Worm (Caenorhabditis elegans) whole organism, midembryonic: ENCODE data around the gene D1079.1.

Source experiments
- T22C8.4 ChIP-seq: fragments of 200-800 bp; sonication (Bioruptor generic); IDR thresholded peaks from 2 replicates; pipeline ENCODE4 v1.3.6; 2022; ENCODE audit warnings: missing genetic modification characterization, missing compliant biosample characterization
- cog-1 ChIP-seq: sonication (generic microtip); optimal IDR thresholded peaks from 2 replicates; lab custom pipeline; 2016; ENCODE audit warnings: missing genetic modification characterization, missing compliant biosample characterization
- flt-1 ChIP-seq: fragments of 200-800 bp; sonication (Bioruptor generic); IDR thresholded peaks from 2 replicates; pipeline ENCODE4 v1.3.6; 2022; ENCODE audit warnings: missing genetic modification characterization, missing compliant biosample characterization
- klf-2 ChIP-seq: fragments of 200-800 bp; sonication (Bioruptor generic); conservative IDR thresholded peaks from 2 replicates; pipeline ENCODE4 v1.3.6; 2022; ENCODE audit warnings: missing genetic modification reagents, missing genetic modification characterization, missing compliant biosample characterization
- med-1 ChIP-seq: sonication (generic microtip); optimal IDR thresholded peaks from 2 replicates; lab custom pipeline; 2017; ENCODE audit warnings: missing genetic modification characterization, mild to moderate bottlenecking, missing compliant biosample characterization, antibody characterized with exemption, missing genetic modification reagents; ENCODE audit not compliant: insufficient read depth
- ref-1 ChIP-seq: fragments of 200-800 bp; sonication (Bioruptor generic); conservative IDR thresholded peaks from 2 replicates; pipeline ENCODE4 v1.3.6; 2022; ENCODE audit warnings: missing genetic modification reagents, missing genetic modification characterization, missing compliant biosample characterization
- tab-1 ChIP-seq: fragments of 200-800 bp; sonication (Bioruptor generic); IDR thresholded peaks from 2 replicates; pipeline ENCODE4 v1.3.6; 2022; ENCODE audit warnings: missing genetic modification characterization, missing compliant biosample characterization
- ztf-23 ChIP-seq: fragments of 200-800 bp; sonication (Bioruptor generic); IDR thresholded peaks from 2 replicates; pipeline ENCODE4 v1.3.6; 2022; ENCODE audit warnings: missing genetic modification reagents, missing genetic modification characterization, missing compliant biosample characterization
- ztf-29 ChIP-seq: fragments of 200-800 bp; sonication (Bioruptor generic); IDR thresholded peaks from 2 replicates; pipeline ENCODE4 v1.3.6; 2022; ENCODE audit warnings: missing genetic modification reagents, missing genetic modification characterization, missing compliant biosample characterization

D1079.1 gene

DNA sequence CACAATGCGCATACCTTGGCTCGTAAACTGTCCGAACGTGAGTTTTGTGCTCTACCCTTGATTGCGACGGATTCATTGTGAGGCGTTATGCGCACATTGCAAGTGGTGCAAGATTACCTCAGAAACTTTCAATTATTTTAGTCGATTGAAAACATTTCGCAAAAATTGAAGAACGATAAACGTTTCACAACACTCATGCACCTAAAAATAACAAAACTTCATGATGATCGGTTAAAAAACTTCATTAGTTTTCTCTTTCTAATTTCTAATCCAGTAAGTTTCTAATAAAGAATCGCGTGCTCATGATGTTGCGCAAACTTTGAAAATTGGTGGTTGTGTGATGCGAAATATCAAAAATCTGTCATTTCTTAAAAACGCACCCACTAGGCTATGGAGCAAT is 15.8 kb downstream of the D1079.1 start, which contains the start of gene dop-1:
Gene dop-1, minus strand, starts transcription at position 101 of the 400 bp plus-strand sequence.
- no peak for TF ChIP-seq ztf-29 (GFP tag; lab: Robert Waterston, UW)
- no peak for TF ChIP-seq ref-1
- TF ChIP-seq T22C8.4 (GFP tag; lab: Robert Waterston, UW), result no peak
- TF ChIP-seq med-1 (GFP tag; lab: Kevin White, UChicago), result no peak
- no peak for TF ChIP-seq flt-1 (GFP tag; lab: Robert Waterston, UW)
- no peak for TF ChIP-seq cog-1 (tag; lab: Kevin White, UChicago)

ce11 chrX:4424254-4424653 is 21.3 kb downstream of the D1079.1 start:
- TF ChIP-seq T22C8.4 (GFP tag; lab: Robert Waterston, UW), result no peak
- TF ChIP-seq cog-1 (tag; lab: Kevin White, UChicago), result no peak
- no peak for TF ChIP-seq klf-2 (GFP tag; lab: Robert Waterston, UW)
- TF ChIP-seq ztf-23 (GFP tag; lab: Robert Waterston, UW), result no peak
- no peak for TF ChIP-seq ref-1
- TF ChIP-seq flt-1 (GFP tag; lab: Robert Waterston, UW), result no peak
- no peak for TF ChIP-seq tab-1 (GFP tag; lab: Robert Waterston, UW)
- TF ChIP-seq med-1 (GFP tag; lab: Kevin White, UChicago), result no peak
- no peak for TF ChIP-seq ztf-29 (GFP tag; lab: Robert Waterston, UW)

- TF ChIP-seq med-1 (GFP tag; lab: Kevin White, UChicago) (no peak), ref-1 (no peak), klf-2 (GFP tag; lab: Robert Waterston, UW) (no peak), tab-1 (GFP tag; lab: Robert Waterston, UW) (no peak), T22C8.4 (GFP tag; lab: Robert Waterston, UW) (no peak), ztf-29 (GFP tag; lab: Robert Waterston, UW) (no peak), cog-1 (tag; lab: Kevin White, UChicago) (no peak), flt-1 (GFP tag; lab: Robert Waterston, UW) (no peak), ztf-23 (GFP tag; lab: Robert Waterston, UW) (no peak)
Observed at ce11 chrX:4426496-4426895, 23.5 kb downstream of the D1079.1 start.

- TF ChIP-seq tab-1 (GFP tag; lab: Robert Waterston, UW) (no peak), T22C8.4 (GFP tag; lab: Robert Waterston, UW) (no peak), cog-1 (tag; lab: Kevin White, UChicago) (no peak), ztf-29 (GFP tag; lab: Robert Waterston, UW) (no peak), ztf-23 (GFP tag; lab: Robert Waterston, UW) (no peak)
Observed at ce11 chrX:4427387-4427786, 24.4 kb downstream of the D1079.1 start.

DNA sequence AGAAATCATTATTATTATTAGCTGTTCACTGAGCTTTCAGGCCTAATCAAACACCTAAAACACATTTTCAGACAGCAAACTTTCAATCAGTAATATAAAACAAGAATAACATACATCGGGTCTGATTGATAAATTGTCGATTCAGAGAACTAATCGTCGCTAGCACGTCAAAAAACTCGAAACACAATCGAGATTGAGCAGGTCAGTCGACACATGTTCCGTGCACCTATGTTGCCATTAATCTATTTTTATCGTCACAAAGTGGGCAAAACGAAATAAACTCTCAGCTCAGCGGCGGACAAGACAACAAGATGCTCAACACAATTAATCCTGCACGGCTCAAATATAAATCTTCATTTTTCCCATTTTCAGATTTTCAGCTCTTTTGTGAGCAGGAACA is 26.4 kb downstream of the D1079.1 start:
- no peak for TF ChIP-seq cog-1 (tag; lab: Kevin White, UChicago)
- TF ChIP-seq tab-1 (GFP tag; lab: Robert Waterston, UW), result no peak
- TF ChIP-seq T22C8.4 (GFP tag; lab: Robert Waterston, UW), result no peak
- no peak for TF ChIP-seq ztf-29 (GFP tag; lab: Robert Waterston, UW)
- no peak for TF ChIP-seq ref-1
- TF ChIP-seq med-1 (GFP tag; lab: Kevin White, UChicago), result no peak
- no peak for TF ChIP-seq flt-1 (GFP tag; lab: Robert Waterston, UW)
- no peak for TF ChIP-seq klf-2 (GFP tag; lab: Robert Waterston, UW)
- no peak for TF ChIP-seq ztf-23 (GFP tag; lab: Robert Waterston, UW)

DNA sequence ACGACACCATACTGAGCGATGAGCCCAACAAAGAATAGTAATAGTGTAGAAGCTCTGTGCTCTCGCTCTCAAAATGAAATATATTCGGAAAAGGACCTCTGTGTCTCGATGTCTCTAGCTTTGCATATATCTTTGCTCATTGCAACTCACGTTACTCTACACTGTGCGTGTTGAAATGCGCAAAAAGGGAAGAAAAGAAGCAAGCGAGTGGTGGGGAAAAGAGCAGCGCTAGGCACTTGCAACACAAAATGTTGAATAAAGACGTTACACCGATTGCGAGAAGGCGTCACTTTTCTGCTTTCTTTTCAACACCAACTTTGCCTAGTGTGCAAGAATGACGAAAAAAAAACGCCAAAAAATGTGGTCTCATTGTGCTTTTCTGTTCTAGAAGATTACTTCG is 31.6 kb downstream of the D1079.1 start:
- no peak for TF ChIP-seq tab-1 (GFP tag; lab: Robert Waterston, UW)
- no peak for TF ChIP-seq klf-2 (GFP tag; lab: Robert Waterston, UW)
- no peak for TF ChIP-seq T22C8.4 (GFP tag; lab: Robert Waterston, UW)
- no peak for TF ChIP-seq ref-1
- TF ChIP-seq ztf-23 (GFP tag; lab: Robert Waterston, UW), result no peak
- no peak for TF ChIP-seq med-1 (GFP tag; lab: Kevin White, UChicago)
- no peak for TF ChIP-seq ztf-29 (GFP tag; lab: Robert Waterston, UW)
- no peak for TF ChIP-seq flt-1 (GFP tag; lab: Robert Waterston, UW)
- TF ChIP-seq cog-1 (tag; lab: Kevin White, UChicago), result no peak

- TF ChIP-seq tab-1 (GFP tag; lab: Robert Waterston, UW), result no peak
- TF ChIP-seq T22C8.4 (GFP tag; lab: Robert Waterston, UW), result no peak
- TF ChIP-seq ref-1, result no peak
- TF ChIP-seq ztf-29 (GFP tag; lab: Robert Waterston, UW), result no peak
- no peak for TF ChIP-seq flt-1 (GFP tag; lab: Robert Waterston, UW)
- TF ChIP-seq med-1 (GFP tag; lab: Kevin White, UChicago), result no peak
- no peak for TF ChIP-seq cog-1 (tag; lab: Kevin White, UChicago)
- TF ChIP-seq klf-2 (GFP tag; lab: Robert Waterston, UW), result no peak
- TF ChIP-seq ztf-23 (GFP tag; lab: Robert Waterston, UW), result no peak
Observed at ce11 chrX:4435396-4435795, 32.4 kb downstream of the D1079.1 start.

DNA sequence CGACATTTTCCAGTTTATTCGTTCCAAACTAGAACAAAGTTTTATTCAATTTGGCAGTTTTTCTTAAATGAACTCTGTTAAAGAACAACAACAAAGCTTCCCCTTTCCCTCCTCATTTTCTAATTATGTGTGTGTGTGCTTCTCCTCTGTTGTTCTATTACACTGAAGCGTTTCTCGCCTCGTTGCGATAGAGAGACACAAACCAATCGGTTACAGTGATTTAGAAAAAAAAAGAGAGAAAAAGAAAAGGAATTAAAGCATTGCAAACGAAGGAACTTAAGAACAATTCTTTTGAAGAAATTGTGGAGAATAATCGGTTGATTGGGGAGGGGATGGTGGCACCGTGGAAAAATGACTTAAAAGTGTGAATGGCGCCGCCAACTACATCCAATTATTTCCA is 34.6 kb downstream of the D1079.1 start, which contains the start of gene cest-26:
Gene cest-26, minus strand, starts transcription at position 101 of the 400 bp plus-strand sequence.
- TF ChIP-seq tab-1 (GFP tag; lab: Robert Waterston, UW), result no peak
- no peak for TF ChIP-seq cog-1 (tag; lab: Kevin White, UChicago)
- TF ChIP-seq flt-1 (GFP tag; lab: Robert Waterston, UW), result no peak
- TF ChIP-seq ztf-29 (GFP tag; lab: Robert Waterston, UW), result no peak
- TF ChIP-seq ref-1, result no peak
- no peak for TF ChIP-seq med-1 (GFP tag; lab: Kevin White, UChicago)
- TF ChIP-seq T22C8.4 (GFP tag; lab: Robert Waterston, UW), result no peak
- no peak for TF ChIP-seq klf-2 (GFP tag; lab: Robert Waterston, UW)

ce11 chrX:4438823-4439222 is 35.9 kb downstream of the D1079.1 start:
- no peak for TF ChIP-seq tab-1 (GFP tag; lab: Robert Waterston, UW)
- no peak for TF ChIP-seq klf-2 (GFP tag; lab: Robert Waterston, UW)
- TF ChIP-seq flt-1 (GFP tag; lab: Robert Waterston, UW), result no peak
- no peak for TF ChIP-seq ztf-29 (GFP tag; lab: Robert Waterston, UW)
- TF ChIP-seq T22C8.4 (GFP tag; lab: Robert Waterston, UW), result no peak
